Worm (Caenorhabditis elegans): ENCODE results near the gene alkb-8.

The alkb-8 gene

ce11 chrIII:3709030-3709429 is at the start of gene alkb-8:
Gene alkb-8 (plus strand): TSS chrIII:3709330.
- TF ChIP-seq atf-7 (tag; optimal IDR thresholded peaks at IDR 0.05) (no peak), D2030.7 (GFP tag; IDR thresholded peaks at IDR 0.05) (0 out of 2 replicates have a peak, but pooled peaks have one; percentile 13)

- TF ChIP-seq bed-1 (GFP tag; IDR thresholded peaks at IDR 0.05) (no peak), ZK185.1 (tag; optimal IDR thresholded peaks at IDR 0.05; ENCODE audit: poor library complexity, severe bottlenecking) (peak; percentile 38), hlh-26 (GFP tag; conservative IDR thresholded peaks at IDR 0.05) (no peak), zfh-2 (GFP tag; conservative IDR thresholded peaks at IDR 0.05) (no peak), ceh-91 (GFP tag; IDR thresholded peaks at IDR 0.05) (no peak), bed-2 (GFP tag; IDR thresholded peaks at IDR 0.05) (no peak), snpc-1.3 (tag; optimal IDR thresholded peaks at IDR 0.05; ENCODE audit: insufficient read depth) (peak; percentile 10), him-1 (tag; optimal IDR thresholded peaks at IDR 0.05) (peak; percentile 66), dpff-1 (tag; optimal IDR thresholded peaks at IDR 0.05) (no peak), K12H6.12 (tag; optimal IDR thresholded peaks at IDR 0.05) (no peak), hsf-1 (GFP tag; IDR thresholded peaks at IDR 0.05) (no peak), madf-6 (GFP tag; IDR thresholded peaks at IDR 0.05) (peak; percentile 61), ceh-79 (tag; optimal IDR thresholded peaks at IDR 0.05) (no peak), ama-1 (optimal IDR thresholded peaks at IDR 0.05) (no peak), ama-1 (GFP tag; optimal IDR thresholded peaks at IDR 0.05) (no peak), xnd-1 (tag; optimal IDR thresholded peaks at IDR 0.05) (no peak), sdz-38 (tag; optimal IDR thresholded peaks at IDR 0.05) (no peak), cebp-1 (GFP tag; IDR thresholded peaks at IDR 0.05) (peak; percentile 32; the same call in 1 of the 2 replicates), cebp-1 (tag; optimal IDR thresholded peaks at IDR 0.05) (peak; percentile 87), tbp1 (GFP tag; optimal IDR thresholded peaks at IDR 0.05) (no peak), attf-5 (GFP tag; optimal IDR thresholded peaks at IDR 0.05) (peak; percentile 26), Y95B8A.8 (GFP tag; IDR thresholded peaks at IDR 0.05) (no peak), F49E8.2 (tag; optimal IDR thresholded peaks at IDR 0.05; ENCODE audit: insufficient read depth) (peak; percentile 32), nfyb-1 (GFP tag; IDR thresholded peaks at IDR 0.05) (0 out of 2 replicates have a peak, but pooled peaks have one; percentile 34), ceh-100 (GFP tag; IDR thresholded peaks at IDR 0.05) (no peak), F33H1.4 (GFP tag; IDR thresholded peaks at IDR 0.05) (no peak), hlh-12 (tag; optimal IDR thresholded peaks at IDR 0.05) (no peak), ceh-27 (GFP tag; optimal IDR thresholded peaks at IDR 0.05) (no peak), hrde-1 (tag; optimal IDR thresholded peaks at IDR 0.05; ENCODE audit: borderline replicate concordance) (no peak), egl-18 (GFP tag; IDR thresholded peaks at IDR 0.05) (no peak), lin-35 (GFP tag; optimal IDR thresholded peaks at IDR 0.05) (peak in 1 of 3 experiments; percentile 39), F23B12.7 (tag; optimal IDR thresholded peaks at IDR 0.05; ENCODE audit: insufficient read depth) (no peak), rpc-1 (optimal IDR thresholded peaks at IDR 0.05) (peak; percentile 46), rpc-1 (tag; optimal IDR thresholded peaks at IDR 0.05) (no peak), gei-17 (GFP tag; optimal IDR thresholded peaks at IDR 0.05) (no peak), unc-62 (GFP tag; optimal IDR thresholded peaks at IDR 0.05) (no peak), F52B5.7 (tag; optimal IDR thresholded peaks at IDR 0.05) (no peak), rcor-1 (GFP tag; IDR thresholded peaks at IDR 0.05) (no peak), Y53G8AR.9 (GFP tag; conservative IDR thresholded peaks at IDR 0.05) (0 out of 2 replicates have a peak, but pooled peaks have one; percentile 28), attf-3 (GFP tag; conservative IDR thresholded peaks at IDR 0.05) (no peak), madf-10 (tag; optimal IDR thresholded peaks at IDR 0.05) (peak; percentile 6), lin-54 (GFP tag; optimal IDR thresholded peaks at IDR 0.05) (peak; percentile 28), ztf-28 (GFP tag; IDR thresholded peaks at IDR 0.05) (no peak), T07F8.4 (tag; optimal IDR thresholded peaks at IDR 0.05) (no peak)
Measured at ce11 chrIII:3664224-3664623, 44.9 kb upstream of the alkb-8 start, which contains the start of gene C46F11.4. Gene C46F11.4 (minus strand): TSS chrIII:3664304.

Measured in whole organism, young adult.